Worm (Caenorhabditis elegans) whole organism, young adult: ENCODE data around the gene M05D6.8.

Experiments used
- B0035.1 ChIP-seq: sonication (generic microtip); optimal IDR thresholded peaks from 2 replicates; lab custom pipeline; 2016; ENCODE audit warnings: missing genetic modification characterization, mild to moderate bottlenecking, missing compliant biosample characterization, missing genotype, missing genetic modification reagents
- C06A6.2 ChIP-seq: fragments of 200-800 bp; sonication (Bioruptor generic); conservative IDR thresholded peaks from 2 replicates; pipeline ENCODE4 v1.3.6; 2022; ENCODE audit warnings: missing genetic modification characterization, missing compliant biosample characterization
- C17E4.6 ChIP-seq: fragments of 200-800 bp; sonication (Bioruptor generic); IDR thresholded peaks from 2 replicates; pipeline ENCODE4 v1.3.6; 2022; ENCODE audit warnings: missing genetic modification reagents, missing genetic modification characterization, missing compliant biosample characterization
- F37B4.10 ChIP-seq: fragments of 200-800 bp; sonication (Bioruptor generic); IDR thresholded peaks from 2 replicates; pipeline ENCODE4 v1.3.6; 2022; ENCODE audit warnings: missing genetic modification characterization, missing compliant biosample characterization
- F57A8.1 ChIP-seq: fragments of 200-800 bp; sonication (Bioruptor generic); optimal IDR thresholded peaks from 2 replicates; lab custom pipeline; 2018; ENCODE audit warnings: mild to moderate bottlenecking, missing genetic modification characterization, moderate library complexity, missing compliant biosample characterization
- T07F8.4 ChIP-seq: sonication (generic microtip); optimal IDR thresholded peaks from 2 replicates; lab custom pipeline; 2016; ENCODE audit warnings: mild to moderate bottlenecking, missing genetic modification characterization, moderate library complexity, missing compliant biosample characterization
- Y79H2A.3 ChIP-seq: fragments of 200-800 bp; sonication (Bioruptor generic); conservative IDR thresholded peaks from 2 replicates; pipeline ENCODE4 v1.3.6; 2022; ENCODE audit warnings: missing genetic modification reagents, missing genetic modification characterization, missing compliant biosample characterization
- ZK185.1 ChIP-seq: sonication (generic microtip); optimal IDR thresholded peaks from 2 replicates; lab custom pipeline; 2016; ENCODE audit warnings: mild to moderate bottlenecking, missing genetic modification characterization, missing compliant biosample characterization; ENCODE audit not compliant: poor library complexity, severe bottlenecking
- ama-1 ChIP-seq, 3 experiments: fragments of 150-350 bp in 1 of 3; sonication (generic microtip) in 2 of 3; optimal IDR thresholded peaks; 2 replicates each; lab custom pipeline; 2014 to 2018; ENCODE audit warnings: missing biosample characterization in 2 of 3, missing genetic modification characterization in 2 of 3, missing genetic modification reagents in 2 of 3
- aptf-2 ChIP-seq: fragments of 200-800 bp; sonication (Bioruptor generic); conservative IDR thresholded peaks from 2 replicates; pipeline ENCODE4 v1.3.6; 2022; ENCODE audit warnings: missing genetic modification reagents, missing genetic modification characterization, missing compliant biosample characterization
- atf-7 ChIP-seq: sonication (generic microtip); optimal IDR thresholded peaks from 2 replicates; lab custom pipeline; 2017; ENCODE audit warnings: mild to moderate bottlenecking, missing genetic modification characterization, missing compliant biosample characterization
- attf-5 ChIP-seq: fragments of 200-800 bp; sonication (Bioruptor generic); optimal IDR thresholded peaks from 2 replicates; lab custom pipeline; 2018; ENCODE audit warnings: mild to moderate bottlenecking, missing genetic modification characterization, missing compliant biosample characterization
- ceh-40 ChIP-seq: fragments of 200-800 bp; sonication (Bioruptor generic); IDR thresholded peaks from 2 replicates; pipeline ENCODE4 v1.3.6; 2022; ENCODE audit warnings: missing genetic modification characterization, missing compliant biosample characterization
- ceh-79 ChIP-seq: sonication (generic microtip); optimal IDR thresholded peaks from 2 replicates; lab custom pipeline; 2017; ENCODE audit warnings: mild to moderate bottlenecking, missing genetic modification characterization, missing compliant biosample characterization
- egl-44 ChIP-seq: fragments of 200-800 bp; sonication (Bioruptor generic); IDR thresholded peaks from 2 replicates; pipeline ENCODE4 v1.3.6; 2022; ENCODE audit warnings: missing genetic modification reagents, missing genetic modification characterization, missing compliant biosample characterization
- egrh-3 ChIP-seq: fragments of 200-800 bp; sonication (Bioruptor generic); IDR thresholded peaks from 2 replicates; pipeline ENCODE4 v1.3.6; 2022; ENCODE audit warnings: missing genetic modification reagents, missing genetic modification characterization, missing compliant biosample characterization
- ekl-4 ChIP-seq: fragments of 200-800 bp; sonication (Bioruptor generic); IDR thresholded peaks from 2 replicates; pipeline ENCODE4 v1.3.6; 2022; ENCODE audit warnings: missing genetic modification reagents, missing genetic modification characterization, missing compliant biosample characterization
- ets-4 ChIP-seq: fragments of 200-800 bp; sonication (Bioruptor generic); optimal IDR thresholded peaks from 2 replicates; lab custom pipeline; 2018; ENCODE audit warnings: mild to moderate bottlenecking, missing genetic modification characterization, missing compliant biosample characterization
- fkh-3 ChIP-seq: sonication (generic microtip); optimal IDR thresholded peaks from 2 replicates; lab custom pipeline; 2016; ENCODE audit warnings: mild to moderate bottlenecking, missing genetic modification characterization, missing compliant biosample characterization
- gei-17 ChIP-seq: fragments of 200-800 bp; sonication (Bioruptor generic); optimal IDR thresholded peaks from 2 replicates; lab custom pipeline; 2018; ENCODE audit warnings: mild to moderate bottlenecking, missing genetic modification characterization, missing compliant biosample characterization
- hlh-12 ChIP-seq: sonication (generic microtip); optimal IDR thresholded peaks from 2 replicates; lab custom pipeline; 2016; ENCODE audit warnings: missing genetic modification characterization, missing compliant biosample characterization
- hmg-1.2 ChIP-seq: fragments of 200-800 bp; sonication (Bioruptor generic); IDR thresholded peaks from 2 replicates; pipeline ENCODE4 v1.3.6; 2022; ENCODE audit warnings: missing genetic modification reagents, missing genetic modification characterization, missing compliant biosample characterization
- hsf-1 ChIP-seq: fragments of 200-800 bp; sonication (Bioruptor generic); IDR thresholded peaks from 2 replicates; pipeline ENCODE4 v1.3.6; 2022; ENCODE audit warnings: missing genetic modification reagents, missing genetic modification characterization, missing compliant biosample characterization
- let-607 ChIP-seq, 2 experiments: fragments of 200-800 bp in 1 of 2; sonication (Bioruptor generic) in 1 of 2; sonication (generic microtip) in 1 of 2; optimal IDR thresholded peaks; 2 replicates each; lab custom pipeline; 2016 to 2018; ENCODE audit warnings: mild to moderate bottlenecking in 2 of 2, missing compliant biosample characterization in 2 of 2, missing genetic modification characterization in 2 of 2, moderate library complexity in 2 of 2, missing genotype in 1 of 2
- lir-1 ChIP-seq: fragments of 200-800 bp; sonication (Bioruptor generic); conservative IDR thresholded peaks from 2 replicates; pipeline ENCODE4 v1.3.6; 2022; ENCODE audit warnings: missing genetic modification reagents, missing genetic modification characterization, missing compliant biosample characterization
- lsl-1 ChIP-seq: fragments of 200-800 bp; sonication (Bioruptor generic); optimal IDR thresholded peaks from 2 replicates; lab custom pipeline; 2018; ENCODE audit warnings: mild to moderate bottlenecking, missing genetic modification characterization, moderate library complexity, missing compliant biosample characterization
- madf-10 ChIP-seq: sonication (generic microtip); optimal IDR thresholded peaks from 2 replicates; lab custom pipeline; 2016; ENCODE audit warnings: mild to moderate bottlenecking, missing genetic modification characterization, missing compliant biosample characterization
- madf-6 ChIP-seq: fragments of 200-800 bp; sonication (Bioruptor generic); IDR thresholded peaks from 2 replicates; pipeline ENCODE4 v1.3.6; 2022; ENCODE audit warnings: missing genetic modification reagents, missing genetic modification characterization, missing compliant biosample characterization
- nfya-1 ChIP-seq: sonication (generic microtip); optimal IDR thresholded peaks from 2 replicates; lab custom pipeline; 2017; ENCODE audit warnings: antibody characterized with exemption, missing compliant biosample characterization, missing genetic modification characterization, borderline replicate concordance; ENCODE audit not compliant: insufficient read depth
- nfya-2 ChIP-seq: fragments of 200-800 bp; sonication (Bioruptor generic); IDR thresholded peaks from 2 replicates; pipeline ENCODE4 v1.3.6; 2022; ENCODE audit warnings: missing genetic modification reagents, missing genetic modification characterization, missing compliant biosample characterization
- nhr-120 ChIP-seq: fragments of 200-800 bp; sonication (Bioruptor generic); IDR thresholded peaks from 2 replicates; pipeline ENCODE4 v1.3.6; 2022; ENCODE audit warnings: missing genetic modification characterization, missing compliant biosample characterization
- pbrm-1 ChIP-seq: fragments of 200-800 bp; sonication (Bioruptor generic); IDR thresholded peaks from 2 replicates; pipeline ENCODE4 v1.3.6; 2022; ENCODE audit warnings: missing genetic modification reagents, missing genetic modification characterization, missing compliant biosample characterization
- pha-4 ChIP-seq: fragments of 150-350 bp; sonication (generic microtip); optimal IDR thresholded peaks from 2 replicates; lab custom pipeline; 2014; ENCODE audit warnings: missing biosample characterization, missing genetic modification reagents, missing genetic modification characterization
- repo-1 ChIP-seq: sonication (generic microtip); optimal IDR thresholded peaks from 2 replicates; lab custom pipeline; 2017; ENCODE audit warnings: mild to moderate bottlenecking, missing genetic modification characterization, missing compliant biosample characterization
- rpc-1 ChIP-seq, 2 experiments: fragments of 150-350 bp in 1 of 2; sonication (generic microtip) in 1 of 2; optimal IDR thresholded peaks; 2 replicates each; lab custom pipeline; 2014 to 2018; ENCODE audit warnings: missing biosample characterization in 1 of 2, missing genetic modification characterization in 1 of 2, missing genetic modification reagents in 1 of 2, missing genotype in 1 of 2
- snpc-1.3 ChIP-seq: sonication (generic microtip); optimal IDR thresholded peaks from 2 replicates; lab custom pipeline; 2017; ENCODE audit warnings: missing genetic modification characterization, mild to moderate bottlenecking, missing compliant biosample characterization, antibody characterized with exemption, moderate library complexity, missing genotype, missing genetic modification reagents; ENCODE audit not compliant: insufficient read depth
- unc-130 ChIP-seq: sonication (generic microtip); optimal IDR thresholded peaks from 2 replicates; lab custom pipeline; 2016; ENCODE audit warnings: missing genetic modification reagents, missing genetic modification characterization, missing compliant biosample characterization
- xnd-1 ChIP-seq: sonication (generic microtip); optimal IDR thresholded peaks from 2 replicates; lab custom pipeline; 2016; ENCODE audit warnings: missing genotype, missing genetic modification reagents, missing genetic modification characterization, missing compliant biosample characterization
- zim-3 ChIP-seq: sonication (generic microtip); optimal IDR thresholded peaks from 2 replicates; lab custom pipeline; 2017; ENCODE audit warnings: mild to moderate bottlenecking, missing genetic modification characterization, moderate library complexity, missing compliant biosample characterization
- ztf-18 ChIP-seq: sonication (generic microtip); optimal IDR thresholded peaks from 2 replicates; lab custom pipeline; 2016; ENCODE audit warnings: missing genotype, mild to moderate bottlenecking, missing genetic modification characterization, missing compliant biosample characterization
- ztf-22 ChIP-seq: fragments of 200-800 bp; sonication (Bioruptor generic); optimal IDR thresholded peaks from 2 replicates; lab custom pipeline; 2018; ENCODE audit warnings: mild to moderate bottlenecking, missing genetic modification characterization, moderate library complexity, missing compliant biosample characterization
- ztf-25 ChIP-seq: fragments of 200-800 bp; sonication (Bioruptor generic); IDR thresholded peaks from 2 replicates; pipeline ENCODE4 v1.3.6; 2022; ENCODE audit warnings: missing genetic modification reagents, missing genetic modification characterization, missing compliant biosample characterization
- ztf-26 ChIP-seq: sonication (generic microtip); optimal IDR thresholded peaks from 2 replicates; lab custom pipeline; 2017; ENCODE audit warnings: missing genetic modification characterization, missing compliant biosample characterization

M05D6.8 gene

DNA sequence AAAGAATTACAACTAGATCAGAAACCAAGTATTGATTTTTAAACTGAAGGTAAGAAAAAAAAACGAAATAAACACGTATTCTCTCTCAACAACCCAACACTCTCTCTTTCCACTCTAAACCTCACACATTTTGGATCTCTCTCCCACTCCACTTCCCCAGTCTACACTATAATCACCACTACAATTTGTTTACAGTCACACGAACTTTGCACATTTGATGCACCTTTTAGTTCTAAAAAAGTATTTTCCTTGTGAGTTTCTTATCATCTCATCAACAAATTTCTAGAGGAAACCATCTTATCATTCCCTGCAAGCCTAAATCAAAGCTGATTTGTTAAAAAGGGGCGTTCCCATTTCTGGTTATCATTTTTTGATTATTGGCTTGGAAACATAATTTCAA, 13.5 kb upstream of the M05D6.8 start (continued):
- no peak for TF ChIP-seq nfya-2 (GFP tag; lab: Robert Waterston, UW)
- no peak for TF ChIP-seq T07F8.4 (tag; lab: Kevin White, UChicago)
- no peak for TF ChIP-seq nfya-1 (tag; lab: Kevin White, UChicago)
- TF ChIP-seq ceh-79 (tag; lab: Kevin White, UChicago), result no peak
- TF ChIP-seq ztf-22, result peak; percentile 18
- no peak for TF ChIP-seq egrh-3 (GFP tag; lab: Robert Waterston, UW)
- no peak for TF ChIP-seq madf-6 (GFP tag; lab: Robert Waterston, UW)
- TF ChIP-seq rpc-1 (optimal IDR thresholded peaks at IDR 0.05; lab: Kevin White, UChicago), result no peak
- no peak for TF ChIP-seq rpc-1 (tag; optimal IDR thresholded peaks at IDR 0.05; lab: Kevin White, UChicago)
- no peak for TF ChIP-seq F37B4.10
- TF ChIP-seq hlh-12 (tag; lab: Kevin White, UChicago), result no peak
- no peak for TF ChIP-seq let-607 (tag; optimal IDR thresholded peaks at IDR 0.05; lab: Kevin White, UChicago)
- no peak for TF ChIP-seq atf-7
- no peak for TF ChIP-seq ekl-4 (GFP tag; lab: Robert Waterston, UW)

DNA sequence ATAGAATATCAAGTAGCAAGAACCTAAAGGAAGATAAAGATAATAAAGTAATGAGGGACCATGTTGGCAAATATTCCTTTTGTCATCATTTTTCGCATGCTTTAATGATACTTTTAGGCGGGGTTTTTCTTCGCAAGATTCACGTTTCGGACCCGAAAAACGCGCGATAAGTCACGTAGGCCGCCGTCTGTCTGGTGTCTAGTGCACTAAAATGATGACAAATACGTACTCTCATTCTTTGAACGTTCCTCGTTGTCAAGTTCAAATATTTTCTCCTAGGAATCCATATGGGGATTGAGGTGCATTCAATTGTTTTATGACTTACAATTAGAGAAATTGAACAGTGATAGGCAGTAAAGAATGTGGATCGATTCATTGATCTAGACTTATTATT, 12.8 kb upstream of the M05D6.8 start, which contains the start of gene taap-1:
TSS of gene taap-1 (minus strand) at position 79 of the 394 bp plus-strand sequence.
- TF ChIP-seq pbrm-1 (GFP tag; lab: Robert Waterston, UW) (no peak), ZK185.1 (tag; lab: Kevin White, UChicago) (peak; percentile 11), ztf-26 (tag; lab: Kevin White, UChicago) (no peak), hmg-1.2 (GFP tag; lab: Robert Waterston, UW) (no peak), F37B4.10 (no peak), madf-6 (GFP tag; lab: Robert Waterston, UW) (0 out of 2 replicates have a peak, but pooled peaks have one; percentile 25), ztf-18 (tag; lab: Kevin White, UChicago) (no peak)

DNA sequence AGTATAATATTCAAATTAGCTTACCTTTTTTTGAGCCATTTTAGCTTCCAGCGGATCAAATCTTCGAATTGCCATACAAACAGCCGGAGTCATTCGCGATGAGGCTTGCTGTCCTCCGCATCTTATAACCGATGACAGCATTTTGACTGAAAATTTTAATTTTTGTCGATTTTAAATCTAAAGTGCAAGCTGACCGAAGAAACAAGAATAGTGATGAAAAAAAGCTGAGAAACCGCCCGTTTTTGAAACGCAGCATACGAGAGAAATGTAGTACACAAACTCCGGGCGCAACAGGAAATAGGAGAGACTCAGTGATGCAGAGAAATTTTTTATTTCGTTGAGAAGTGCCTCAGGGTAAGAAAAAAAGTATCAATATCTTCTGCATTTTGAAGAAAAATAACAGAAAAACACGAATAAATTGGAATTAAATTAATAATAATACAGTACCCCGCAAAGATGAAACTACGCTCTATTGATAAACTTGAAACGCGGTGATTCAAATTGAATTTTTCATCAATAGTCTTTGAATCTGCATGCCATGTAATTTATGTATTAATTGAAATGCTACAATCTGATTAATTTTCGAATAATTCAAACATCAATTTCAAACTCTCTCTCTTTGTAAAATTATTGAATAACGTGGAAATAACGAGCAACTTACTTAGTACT, 12.2 kb upstream of the M05D6.8 start:
- TF ChIP-seq lir-1 (GFP tag; lab: Robert Waterston, UW) (no peak), ceh-40 (no peak), nhr-120 (no peak), ztf-25 (GFP tag; lab: Robert Waterston, UW) (no peak), snpc-1.3 (no peak), lsl-1 (GFP tag; lab: Kevin White, UChicago) (peak; percentile 35), repo-1 (no peak), zim-3 (tag; lab: Kevin White, UChicago) (no peak), fkh-3 (tag; lab: Kevin White, UChicago) (no peak), F57A8.1 (no peak), attf-5 (GFP tag; lab: Kevin White, UChicago) (peak; percentile 43), C17E4.6 (GFP tag; lab: Robert Waterston, UW) (no peak), gei-17 (no peak), unc-130 (GFP tag; lab: Kevin White, UChicago) (no peak), madf-10 (tag; lab: Kevin White, UChicago) (no peak), ets-4 (GFP tag; lab: Kevin White, UChicago) (no peak), F37B4.10 (no peak), hmg-1.2 (GFP tag; lab: Robert Waterston, UW) (peak; percentile 55; the same call in 1 of the 2 replicates), ama-1 (optimal IDR thresholded peaks at IDR 0.05; lab: Kevin White, UChicago) (peak; percentile 61), ama-1 (GFP tag; optimal IDR thresholded peaks at IDR 0.05; lab: Kevin White, UChicago) (no peak), nfya-2 (GFP tag; lab: Robert Waterston, UW) (no peak), Y79H2A.3 (GFP tag; lab: Robert Waterston, UW) (no peak), ztf-26 (tag; lab: Kevin White, UChicago) (no peak), B0035.1 (tag; lab: Kevin White, UChicago) (no peak), ztf-22 (no peak), pha-4 (tag; lab: Kevin White, UChicago) (no peak), C06A6.2 (GFP tag; lab: Robert Waterston, UW) (no peak), pbrm-1 (GFP tag; lab: Robert Waterston, UW) (no peak), aptf-2 (GFP tag; lab: Robert Waterston, UW) (no peak), egl-44 (GFP tag; lab: Robert Waterston, UW) (no peak), hsf-1 (GFP tag; lab: Robert Waterston, UW) (no peak), xnd-1 (tag; lab: Kevin White, UChicago) (no peak)
